ENCODE assay signal across 1 worm cellular context in the genomic region with DNA sequence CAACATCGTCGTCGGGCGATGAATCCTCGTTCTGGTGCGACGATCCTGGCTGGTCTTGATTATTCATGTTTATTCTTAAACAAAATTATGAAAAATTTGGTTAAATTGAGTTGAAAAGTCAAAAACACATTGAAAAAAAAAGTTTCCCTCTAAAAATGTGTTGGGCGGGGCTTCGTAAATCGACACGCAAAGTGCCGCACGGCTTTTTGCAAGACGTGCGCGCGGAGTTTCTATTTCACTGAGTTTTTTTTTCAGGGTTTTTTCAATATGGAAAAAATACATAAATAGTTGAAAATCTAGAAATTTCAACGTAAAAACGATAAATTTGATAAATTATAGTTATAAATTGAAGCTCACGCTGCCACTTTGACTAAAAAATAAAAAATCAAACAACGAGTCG.
TF ChIP-seq lines count a peak whose summit lies in the region.

A gene (minus strand): TSS at position 74 of the 400 bp plus-strand sequence.

TF ChIP-seq in whole organism, L1 larva, 84 proteins besides CTCF, POLR2A, EP300 and RAD21 (continued from another document):
- TF ChIP-seq alr-1 (tag; optimal IDR thresholded peaks at IDR 0.05; lab: Kevin White, UChicago; ENCODE audit: borderline replicate concordance) (no peak), ztf-4 (tag; optimal IDR thresholded peaks at IDR 0.05; lab: Kevin White, UChicago) (no peak), dpl-1 (GFP tag; optimal IDR thresholded peaks at IDR 0.05; lab: Kevin White, UChicago) (peak; percentile 95), skn-1 (tag; optimal IDR thresholded peaks at IDR 0.05; lab: Kevin White, UChicago) (peak; percentile 88), fos-1 (tag; optimal IDR thresholded peaks at IDR 0.05; lab: Kevin White, UChicago) (peak; percentile 47), lin-35 (GFP tag; optimal IDR thresholded peaks at IDR 0.05; lab: Kevin White, UChicago) (peak; percentile 91 to 95), unc-62 (GFP tag; optimal IDR thresholded peaks at IDR 0.05; lab: Kevin White, UChicago) (no peak), xbp-1 (tag; optimal IDR thresholded peaks at IDR 0.05; lab: Kevin White, UChicago) (peak; percentile 81)
